Worm (Caenorhabditis elegans): ENCODE data around the gene B0393.5.

The B0393.5 gene

DNA sequence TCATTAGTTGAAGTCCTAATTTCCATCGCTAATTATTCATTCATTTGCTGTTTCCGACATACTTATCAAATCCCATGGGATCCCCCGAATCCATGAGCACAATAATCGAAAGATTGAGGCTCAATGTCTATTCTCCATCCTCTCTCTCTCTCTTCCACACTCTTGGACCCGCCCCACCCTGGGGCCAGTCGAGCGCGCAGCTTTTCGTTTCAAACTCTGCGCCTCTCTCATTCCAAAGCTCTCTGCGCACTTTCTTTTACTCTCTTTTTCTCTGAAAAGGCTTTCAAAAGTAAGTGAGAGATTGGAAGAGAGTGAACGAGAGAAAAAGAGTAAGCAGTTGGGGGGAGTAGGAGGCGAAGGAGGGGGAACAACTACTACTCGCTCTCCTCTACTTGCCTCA lies 43.8 kb upstream of the B0393.5 start, which contains the start of gene acy-1 (continued):
- TF ChIP-seq duxl-1 (tag; optimal IDR thresholded peaks at IDR 0.05; ENCODE audit: poor library complexity), result no peak

- TF ChIP-seq nhr-11 (tag; optimal IDR thresholded peaks at IDR 0.05), result peak; percentile 4
- TF ChIP-seq hmg-1.1 (GFP tag; IDR thresholded peaks at IDR 0.05), result 0 out of 2 replicates have a peak, but pooled peaks have one; percentile 16
- peak; percentile 45 for TF ChIP-seq fkh-10 (GFP tag; optimal IDR thresholded peaks at IDR 0.05)
- peak; percentile 42 for TF ChIP-seq mep-1 (tag; optimal IDR thresholded peaks at IDR 0.05)
- TF ChIP-seq aha-1 (tag), result peak; percentile 50
- TF ChIP-seq lsy-2 (tag; optimal IDR thresholded peaks at IDR 0.05), result peak in 1 of 2 experiments; percentile 34
- TF ChIP-seq ceh-20 (GFP tag; IDR thresholded peaks at IDR 0.05), result peak; percentile 52; the same call in 1 of the 2 replicates
- TF ChIP-seq spr-1 (tag; optimal IDR thresholded peaks at IDR 0.05), result no peak
- TF ChIP-seq ctbp-1 (GFP tag; IDR thresholded peaks at IDR 0.05), result peak; percentile 67; the same call in 1 of the 2 replicates
- no peak for TF ChIP-seq unc-39 (tag; optimal IDR thresholded peaks at IDR 0.05)
- TF ChIP-seq duxl-1 (tag; optimal IDR thresholded peaks at IDR 0.05; ENCODE audit: poor library complexity), result no peak
- peak in 1 of 2 experiments; percentile 70 for TF ChIP-seq unc-62 (GFP tag; optimal IDR thresholded peaks at IDR 0.05 in 1 of 2)
- no peak for TF ChIP-seq unc-62 (tag; optimal IDR thresholded peaks at IDR 0.05)
- TF ChIP-seq rbr-2 (tag; optimal IDR thresholded peaks at IDR 0.05), result peak; percentile 21
Observed at ce11 chrIII:4723922-4724321, 41.7 kb upstream of the B0393.5 start.

DNA sequence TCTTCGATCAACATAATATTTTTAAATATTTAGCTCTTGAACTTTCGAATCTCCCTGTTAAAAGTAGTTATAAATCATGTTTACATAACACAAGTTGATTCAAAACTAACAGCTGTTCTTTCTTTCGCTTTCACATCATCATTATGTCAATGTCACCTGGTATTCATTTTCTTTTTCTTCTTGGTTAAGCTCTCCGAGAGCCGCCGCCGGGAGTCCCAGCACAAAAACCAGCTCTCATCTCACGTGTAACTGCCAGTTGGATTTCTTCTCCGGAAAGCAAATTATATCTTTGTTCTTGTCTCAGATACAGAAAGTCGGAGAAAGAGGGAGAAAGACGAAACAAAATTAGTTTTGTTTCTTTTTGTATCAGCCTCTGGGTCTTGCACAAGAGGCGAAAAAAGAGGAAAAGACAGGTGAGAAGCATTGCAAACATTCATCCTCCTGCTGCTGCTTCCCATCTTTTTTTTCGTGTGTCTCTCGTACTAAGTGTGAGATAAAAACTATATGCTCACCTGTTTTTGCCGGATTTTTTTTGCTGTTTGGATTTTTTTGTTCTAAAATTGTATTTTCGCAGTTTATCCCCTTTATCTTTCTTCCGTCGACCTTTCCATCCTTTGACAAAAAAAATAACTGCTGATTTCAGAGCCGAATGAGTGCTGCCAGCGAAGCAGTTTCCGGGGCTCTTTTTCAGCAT lies 34.1 kb upstream of the B0393.5 start, which contains the start of gene F17C8.3:
Gene F17C8.3 (plus strand): TSS at position 644 of the 694 bp plus-strand sequence.
- TF ChIP-seq mep-1 (tag; optimal IDR thresholded peaks at IDR 0.05) (no peak), lsy-2 (tag; optimal IDR thresholded peaks at IDR 0.05) (peak in 1 of 2 experiments; percentile 29), Y75B8A.6 (GFP tag; IDR thresholded peaks at IDR 0.05) (no peak), ceh-20 (GFP tag; IDR thresholded peaks at IDR 0.05) (no peak), aly-2 (tag; optimal IDR thresholded peaks at IDR 0.05) (no peak), nhr-111 (GFP tag; optimal IDR thresholded peaks at IDR 0.05) (no peak), zag-1 (tag; optimal IDR thresholded peaks at IDR 0.05) (no peak), nhr-102 (tag; optimal IDR thresholded peaks at IDR 0.05) (no peak), gei-8 (GFP tag; optimal IDR thresholded peaks at IDR 0.05) (no peak), arid-1 (GFP tag; conservative IDR thresholded peaks at IDR 0.05) (no peak), R02D3.7 (tag; optimal IDR thresholded peaks at IDR 0.05) (no peak), duxl-1 (tag; optimal IDR thresholded peaks at IDR 0.05; ENCODE audit: poor library complexity) (no peak), nhr-41 (GFP tag; IDR thresholded peaks at IDR 0.05) (no peak), lin-29 (GFP tag; IDR thresholded peaks at IDR 0.05) (no peak), ceh-32 (tag; optimal IDR thresholded peaks at IDR 0.05; ENCODE audit: poor library complexity) (no peak), lin-1 (GFP tag; IDR thresholded peaks at IDR 0.05) (no peak), ama-1 (optimal IDR thresholded peaks at IDR 0.05) (no peak), F10B5.3 (tag; optimal IDR thresholded peaks at IDR 0.05) (no peak), hmg-1.1 (GFP tag; IDR thresholded peaks at IDR 0.05) (no peak), madf-9 (GFP tag; conservative IDR thresholded peaks at IDR 0.05) (no peak), dmd-9 (GFP tag; IDR thresholded peaks at IDR 0.05) (no peak), ceh-28 (tag; optimal IDR thresholded peaks at IDR 0.05) (no peak), daf-16 (GFP tag; optimal IDR thresholded peaks at IDR 0.05) (peak in 1 of 2 experiments; percentile 87), daf-16 (tag; optimal IDR thresholded peaks at IDR 0.05) (no peak), mxl-3 (GFP tag; optimal IDR thresholded peaks at IDR 0.05) (no peak), saeg-2 (GFP tag; IDR thresholded peaks at IDR 0.05) (no peak), zfp-3 (GFP tag; conservative IDR thresholded peaks at IDR 0.05) (no peak), unc-62 (GFP tag; optimal IDR thresholded peaks at IDR 0.05 in 1 of 2) (peak in 1 of 2 experiments; percentile 93), unc-62 (tag; optimal IDR thresholded peaks at IDR 0.05) (no peak), nhr-11 (tag; optimal IDR thresholded peaks at IDR 0.05) (peak; percentile 45), nhr-6 (tag; optimal IDR thresholded peaks at IDR 0.05) (no peak), hif-1 (tag; optimal IDR thresholded peaks at IDR 0.05) (no peak), hlh-11 (tag; optimal IDR thresholded peaks at IDR 0.05) (peak; percentile 69), ceh-44 (GFP tag; IDR thresholded peaks at IDR 0.05) (no peak), dmd-8 (GFP tag; IDR thresholded peaks at IDR 0.05) (no peak), nhr-10 (tag; optimal IDR thresholded peaks at IDR 0.05) (no peak), nhr-77 (tag; optimal IDR thresholded peaks at IDR 0.05) (no peak), tra-1 (GFP tag; IDR thresholded peaks at IDR 0.05) (0 out of 2 replicates have a peak, but pooled peaks have one; percentile 63), nhr-76 (tag; optimal IDR thresholded peaks at IDR 0.05) (no peak), lin-15B (tag; optimal IDR thresholded peaks at IDR 0.05) (no peak), unc-39 (tag; optimal IDR thresholded peaks at IDR 0.05) (no peak)

All from whole organism, L4 larva.